Worm (Caenorhabditis elegans) whole organism, mixed stage, embryonic: ENCODE results near the gene ugt-13.

Experiments
- ceh-83 ChIP-seq: fragments of 200-800 bp; sonication (Bioruptor generic); optimal IDR thresholded peaks from 2 replicates; lab custom pipeline; 2018; ENCODE audit warnings: mild to moderate bottlenecking, missing genetic modification characterization, missing compliant biosample characterization
- elt-1 ChIP-seq: sonication (generic microtip); optimal IDR thresholded peaks from 2 replicates; lab custom pipeline; 2017; ENCODE audit warnings: missing genetic modification characterization, mild to moderate bottlenecking, missing compliant biosample characterization, antibody characterized with exemption, moderate library complexity, borderline replicate concordance; ENCODE audit not compliant: insufficient read depth
- lin-32 ChIP-seq: fragments of 200-800 bp; sonication (Bioruptor generic); optimal IDR thresholded peaks from 2 replicates; lab custom pipeline; 2018; ENCODE audit warnings: mild to moderate bottlenecking, missing genetic modification characterization, missing compliant biosample characterization
- mep-1 ChIP-seq: fragments of 150-350 bp; optimal IDR thresholded peaks from 2 replicates; lab custom pipeline; 2017; ENCODE audit warnings: missing biosample characterization, missing genetic modification reagents, missing genetic modification characterization, inconsistent platforms
- mls-2 ChIP-seq: sonication (generic microtip); optimal IDR thresholded peaks from 2 replicates; lab custom pipeline; 2016; ENCODE audit warnings: mild to moderate bottlenecking, missing genetic modification characterization, moderate library complexity, missing compliant biosample characterization
- nhr-237 ChIP-seq: fragments of 150-350 bp; optimal IDR thresholded peaks from 2 replicates; lab custom pipeline; 2014; ENCODE audit warnings: missing biosample characterization, missing genetic modification characterization
- nhr-28 ChIP-seq: fragments of 150-350 bp; optimal IDR thresholded peaks from 2 replicates; lab custom pipeline; 2014; ENCODE audit warnings: missing biosample characterization, missing genetic modification characterization
- nhr-76 ChIP-seq: sonication (generic microtip); optimal IDR thresholded peaks from 2 replicates; lab custom pipeline; 2017; ENCODE audit warnings: missing biosample characterization, missing genetic modification characterization
- pha-4 ChIP-seq: fragments of 150-350 bp; optimal IDR thresholded peaks from 2 replicates; lab custom pipeline; 2018; ENCODE audit warnings: missing biosample characterization, missing genetic modification reagents, missing genetic modification characterization
- snpc-4 ChIP-seq: fragments of 150-350 bp; optimal IDR thresholded peaks from 2 replicates; lab custom pipeline; 2014; ENCODE audit warnings: missing biosample characterization, missing genetic modification characterization
- tbx-8 ChIP-seq: fragments of 200-800 bp; sonication (Bioruptor generic); optimal IDR thresholded peaks from 2 replicates; lab custom pipeline; 2018; ENCODE audit warnings: mild to moderate bottlenecking, missing genetic modification characterization, moderate library complexity, missing compliant biosample characterization

ce11 chrV:4957619-4958018, 48.9 kb downstream of the ugt-13 start:
- TF ChIP-seq pha-4 (tag; lab: Kevin White, UChicago) (no peak), nhr-28 (tag; lab: Kevin White, UChicago) (no peak), elt-1 (tag; lab: Kevin White, UChicago) (no peak), snpc-4 (tag; lab: Kevin White, UChicago) (no peak), lin-32 (GFP tag; lab: Kevin White, UChicago) (no peak), nhr-76 (tag; lab: Kevin White, UChicago) (no peak), nhr-237 (tag; lab: Kevin White, UChicago) (no peak), mep-1 (no peak), mls-2 (tag; lab: Kevin White, UChicago) (no peak), ceh-83 (GFP tag; lab: Kevin White, UChicago) (no peak), tbx-8 (no peak)
